Fruit fly (Drosophila melanogaster) whole organism, embryonic: ENCODE measurements around the gene CG5225.
A peak's percentile ranks its signal among the peaks of the same experiment; 100 is the strongest.

Source experiments
- Awh ChIP-seq: fragments of 200-800 bp; sonication (Bioruptor generic); IDR thresholded peaks from 2 replicates; pipeline ENCODE4, ENCODE4 v1.3.6; 2022; ENCODE audit warnings: missing biosample characterization, missing genetic modification characterization
- B-H2 ChIP-seq: fragments of 200-800 bp; sonication (Bioruptor generic); optimal IDR thresholded peaks from 2 replicates; lab custom pipeline; 2018; ENCODE audit warnings: missing biosample characterization, mild to moderate bottlenecking, missing genetic modification characterization
- Blimp-1 ChIP-seq: fragments of 200-800 bp; sonication (Bioruptor generic); optimal IDR thresholded peaks from 3 replicates; lab custom pipeline; 2018; ENCODE audit warnings: missing biosample characterization, missing genetic modification characterization, mild to moderate bottlenecking, moderate library complexity, missing genetic modification reagents
- CG15011 ChIP-seq: fragments of 200-800 bp; sonication (Bioruptor generic); optimal IDR thresholded peaks from 3 replicates; lab custom pipeline; 2018; ENCODE audit warnings: missing biosample characterization, mild to moderate bottlenecking, missing genetic modification characterization
- CG2889 ChIP-seq: fragments of 200-800 bp; sonication (Bioruptor generic); IDR thresholded peaks from 3 replicates; pipeline ENCODE4 v1.3.6; 2022; ENCODE audit warnings: missing biosample characterization, missing genetic modification characterization
- CG9215 ChIP-seq: fragments of 200-800 bp; sonication (Bioruptor generic); IDR thresholded peaks from 2 replicates; pipeline ENCODE4 v1.3.6; 2022; ENCODE audit warnings: missing biosample characterization, missing genetic modification characterization
- CoRest ChIP-seq: fragments of 200-800 bp; sonication (Bioruptor generic); optimal IDR thresholded peaks from 3 replicates; lab custom pipeline; 2018; ENCODE audit warnings: missing biosample characterization, mild to moderate bottlenecking, missing genetic modification characterization, moderate library complexity
- Hr51 ChIP-seq, 2 experiments: fragments of 200-800 bp; sonication (Bioruptor generic); optimal IDR thresholded peaks; 2 replicates in 1 of 2; 3 replicates in 1 of 2; lab custom pipeline; 2016 to 2018; ENCODE audit warnings: missing biosample characterization in 2 of 2, missing genetic modification characterization in 2 of 2, mild to moderate bottlenecking in 1 of 2, moderate library complexity in 1 of 2
- Lpt ChIP-seq: fragments of >200 bp; optimal IDR thresholded peaks from 2 replicates; lab custom pipeline; 2018; ENCODE audit warnings: missing biosample characterization, missing genetic modification characterization
- Nf-YC ChIP-seq: fragments of 200-800 bp; optimal IDR thresholded peaks from 3 replicates; lab custom pipeline; 2019; ENCODE audit warnings: missing biosample characterization, mild to moderate bottlenecking, missing genetic modification characterization, moderate library complexity
- Ptx1 ChIP-seq: fragments of 200-800 bp; sonication (Bioruptor generic); IDR thresholded peaks from 2 replicates; pipeline ENCODE4 v1.3.6; 2022; ENCODE audit warnings: missing biosample characterization, missing genetic modification characterization
- cg ChIP-seq: fragments of 200-800 bp; sonication (Bioruptor generic); optimal IDR thresholded peaks from 3 replicates; lab custom pipeline; 2019; ENCODE audit warnings: missing biosample characterization, mild to moderate bottlenecking, missing genetic modification characterization, moderate library complexity
- dmrt11E ChIP-seq: fragments of 200-800 bp; sonication (Bioruptor generic); optimal IDR thresholded peaks from 3 replicates; lab custom pipeline; 2018; ENCODE audit warnings: missing biosample characterization, mild to moderate bottlenecking, missing genetic modification characterization, moderate library complexity
- dysf ChIP-seq: fragments of 200-800 bp; sonication (Bioruptor generic); IDR thresholded peaks from 3 replicates; pipeline ENCODE4 v1.3.6; 2022; ENCODE audit warnings: missing biosample characterization, missing genetic modification characterization
- sim ChIP-seq: fragments of 200-800 bp; sonication (Bioruptor generic); IDR thresholded peaks from 2 replicates; pipeline ENCODE4 v1.3.6; 2022; ENCODE audit warnings: missing biosample characterization, missing genetic modification characterization
- toy ChIP-seq: fragments of 200-800 bp; sonication (Bioruptor generic); IDR thresholded peaks from 2 replicates; pipeline ENCODE4 v1.3.6; 2022; ENCODE audit warnings: missing biosample characterization, missing genetic modification characterization
- trh ChIP-seq: fragments of 200-800 bp; sonication (Bioruptor generic); optimal IDR thresholded peaks from 2 replicates; lab custom pipeline; 2016; ENCODE audit warnings: missing biosample characterization, missing genetic modification characterization
- wek ChIP-seq: fragments of 200-800 bp; sonication (Bioruptor generic); optimal IDR thresholded peaks from 3 replicates; lab custom pipeline; 2018; ENCODE audit warnings: missing biosample characterization, mild to moderate bottlenecking, missing genetic modification characterization, moderate library complexity

CG5225 gene

dm6 chr3R:17079859-17080255, 51.4 kb downstream of the CG5225 start, which contains the start of the genes Keap1 and kuk (continued):
- TF ChIP-seq Blimp-1 (GFP tag; lab: Kevin White, UChicago) (peak; percentile 6), CG9215 (peak; percentile 43), toy (GFP tag; lab: Robert Waterston, UW) (no peak), Hr51 (GFP tag; optimal IDR thresholded peaks at IDR 0.05; lab: Kevin White, UChicago) (peak in 1 of 2 experiments; percentile 69), Awh (GFP tag; lab: Robert Waterston, UW) (no peak), CG2889 (GFP tag; lab: Robert Waterston, UW) (0 out of 3 replicates have a peak, but pooled peaks have one; percentile 4), B-H2 (GFP tag; lab: Kevin White, UChicago) (peak; percentile 61), trh (GFP tag; lab: Kevin White, UChicago) (peak; percentile 30), CG15011 (GFP tag; lab: Kevin White, UChicago) (no peak), Lpt (GFP tag; lab: Kevin White, UChicago) (no peak), Ptx1 (GFP tag; lab: Robert Waterston, UW) (peak; percentile 61), dmrt11E (tag; lab: Kevin White, UChicago) (no peak), CoRest (tag; lab: Kevin White, UChicago) (peak; percentile 67), wek (GFP tag; lab: Kevin White, UChicago) (no peak), cg (no peak), Nf-YC (peak; percentile 28), dysf (peak; percentile 25; the same call in 1 of the 3 replicates), sim (GFP tag; lab: Robert Waterston, UW) (no peak)
